Worm (Caenorhabditis elegans): ENCODE results near the gene T16G1.9.

Gene T16G1.9

DNA sequence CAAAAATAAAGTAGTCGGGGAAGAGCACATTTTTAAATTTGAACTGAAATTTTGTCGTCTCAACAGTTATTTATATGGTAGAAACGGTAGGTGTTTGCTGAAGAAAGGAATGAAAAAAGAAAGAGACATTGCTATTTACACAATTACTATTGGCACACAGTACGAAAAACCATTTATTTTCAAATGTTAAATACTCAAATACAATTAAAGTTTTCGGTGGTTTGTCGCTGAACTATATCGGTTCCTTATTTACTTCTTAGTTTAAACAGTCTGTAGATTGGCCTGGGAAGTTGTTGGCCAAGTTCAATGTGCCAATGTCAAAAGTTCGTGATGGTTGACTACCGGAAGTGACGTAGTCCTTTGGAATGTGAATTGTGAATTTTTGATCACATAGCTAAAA, 46.6 kb downstream of the T16G1.9 start, which contains the start of gene ttr-27:
Gene ttr-27, minus strand, starts transcription at position 45 of the 400 bp plus-strand sequence.
- TF ChIP-seq ztf-23 (GFP tag; IDR thresholded peaks at IDR 0.05) = no peak
- TF ChIP-seq T22C8.4 (GFP tag; IDR thresholded peaks at IDR 0.05) = no peak
- no peak for TF ChIP-seq ref-1 (GFP tag; conservative IDR thresholded peaks at IDR 0.05)
- TF ChIP-seq tab-1 (GFP tag; IDR thresholded peaks at IDR 0.05) = no peak
- no peak for TF ChIP-seq flt-1 (GFP tag; IDR thresholded peaks at IDR 0.05)
- TF ChIP-seq klf-2 (GFP tag; conservative IDR thresholded peaks at IDR 0.05) = no peak
- no peak for TF ChIP-seq med-1 (GFP tag; optimal IDR thresholded peaks at IDR 0.05; ENCODE audit: insufficient read depth)
- TF ChIP-seq ztf-29 (GFP tag; IDR thresholded peaks at IDR 0.05) = no peak
- TF ChIP-seq cog-1 (tag; optimal IDR thresholded peaks at IDR 0.05) = no peak

DNA sequence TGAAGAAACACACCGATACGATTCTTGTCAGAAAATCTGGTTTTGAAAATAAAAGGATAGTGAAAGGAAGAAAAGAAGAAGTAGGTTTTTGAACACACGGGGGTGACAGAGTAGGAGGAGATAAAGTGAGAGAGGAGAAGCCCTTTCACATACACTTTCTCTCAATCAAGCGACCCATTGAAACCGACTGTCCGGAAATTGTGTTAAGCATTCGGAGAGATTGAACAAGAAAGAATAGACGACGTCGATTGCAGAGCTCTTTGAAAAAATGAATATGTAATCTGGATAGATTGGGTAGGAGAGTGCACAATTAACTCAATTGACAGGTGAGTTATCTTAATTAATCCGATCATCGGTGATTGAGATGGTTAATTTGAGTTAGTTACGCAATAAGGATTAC, 49.4 kb downstream of the T16G1.9 start:
- no peak for TF ChIP-seq med-1 (GFP tag; optimal IDR thresholded peaks at IDR 0.05; ENCODE audit: insufficient read depth)

DNA sequence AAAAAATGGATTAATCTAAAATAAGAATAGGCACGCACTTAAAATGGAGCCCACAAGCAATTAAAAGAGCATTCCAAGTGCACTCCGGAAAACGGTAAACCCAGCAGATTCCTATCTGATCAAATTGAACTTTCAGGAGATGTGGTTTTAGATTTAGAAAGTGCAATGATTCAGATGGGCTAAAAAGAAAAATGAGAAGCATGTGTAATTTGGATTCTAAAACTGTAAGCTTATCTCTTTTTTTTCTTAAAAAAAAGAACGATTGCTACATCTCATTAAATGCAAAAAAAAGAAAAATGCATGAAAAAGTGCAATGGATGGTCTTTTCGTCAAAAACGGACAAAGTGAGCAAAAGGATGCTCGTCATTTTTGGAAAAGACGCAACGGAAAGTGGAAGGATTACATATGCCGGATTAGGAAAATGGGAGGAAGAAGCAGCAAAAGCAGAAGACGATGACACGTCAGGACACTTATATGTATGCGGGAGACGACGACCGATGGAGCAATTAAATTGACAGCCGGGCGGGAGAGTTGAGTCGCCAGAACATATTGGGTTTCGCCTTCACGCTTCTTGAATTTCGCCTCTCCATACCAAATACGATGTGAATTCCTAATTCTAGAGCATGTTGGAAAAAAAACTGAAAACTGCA, 52.0 kb downstream of the T16G1.9 start:
- TF ChIP-seq cog-1 (tag; optimal IDR thresholded peaks at IDR 0.05) (no peak), ztf-23 (GFP tag; IDR thresholded peaks at IDR 0.05) (no peak), flt-1 (GFP tag; IDR thresholded peaks at IDR 0.05) (no peak), T22C8.4 (GFP tag; IDR thresholded peaks at IDR 0.05) (no peak), med-1 (GFP tag; optimal IDR thresholded peaks at IDR 0.05; ENCODE audit: insufficient read depth) (no peak), ref-1 (GFP tag; conservative IDR thresholded peaks at IDR 0.05) (no peak), tab-1 (GFP tag; IDR thresholded peaks at IDR 0.05) (no peak), klf-2 (GFP tag; conservative IDR thresholded peaks at IDR 0.05) (no peak), ztf-29 (GFP tag; IDR thresholded peaks at IDR 0.05) (no peak)

DNA sequence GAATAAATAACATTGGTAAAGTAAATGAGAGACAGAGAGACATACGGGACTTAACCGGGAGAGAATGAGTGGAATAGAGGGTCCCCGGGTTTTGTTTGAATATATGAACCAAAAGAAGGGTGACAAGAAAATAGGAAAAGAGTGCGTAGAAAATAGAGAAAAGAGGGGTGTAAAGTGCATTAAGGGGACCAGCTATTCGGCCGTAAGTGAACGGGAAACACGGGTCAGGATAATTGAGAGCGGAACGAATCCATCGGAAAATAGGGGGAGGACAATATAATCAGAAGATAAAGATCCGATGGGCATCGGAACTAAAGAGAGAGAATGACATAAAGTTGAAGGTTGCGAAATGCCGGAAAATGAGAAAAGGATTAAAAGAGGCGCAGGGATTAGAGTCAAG, 53.3 kb downstream of the T16G1.9 start:
- no peak for TF ChIP-seq tab-1 (GFP tag; IDR thresholded peaks at IDR 0.05)
- no peak for TF ChIP-seq klf-2 (GFP tag; conservative IDR thresholded peaks at IDR 0.05)
- TF ChIP-seq cog-1 (tag; optimal IDR thresholded peaks at IDR 0.05) = no peak

DNA sequence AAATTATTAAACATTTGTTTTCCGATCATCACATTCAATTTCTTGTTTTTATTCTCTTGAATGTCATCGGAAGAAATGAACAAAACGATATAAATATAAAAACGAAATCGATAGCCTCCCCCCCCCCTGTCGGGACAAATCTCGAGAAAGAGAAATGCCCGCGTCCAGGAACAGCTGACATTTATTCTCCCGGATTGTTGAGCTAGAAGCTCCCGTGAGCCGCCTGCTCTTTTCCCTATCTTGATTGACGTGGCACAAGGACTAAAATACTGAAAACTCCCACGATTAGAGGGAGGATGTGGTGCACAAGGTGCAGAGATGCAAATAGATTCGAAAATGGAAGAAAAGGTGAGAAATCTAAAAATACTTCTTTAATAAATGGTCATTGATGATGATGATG, 53.8 kb downstream of the T16G1.9 start:
- TF ChIP-seq tab-1 (GFP tag; IDR thresholded peaks at IDR 0.05) (no peak), flt-1 (GFP tag; IDR thresholded peaks at IDR 0.05) (no peak), T22C8.4 (GFP tag; IDR thresholded peaks at IDR 0.05) (no peak)
